Worm (Caenorhabditis elegans): ENCODE measurements around the gene chil-9.
"Not testable (repeated sequence)": the region's sequence is repeated elsewhere in the genome, so short reads cannot be mapped to it uniquely, and the experiment has no call there.

Gene chil-9

DNA sequence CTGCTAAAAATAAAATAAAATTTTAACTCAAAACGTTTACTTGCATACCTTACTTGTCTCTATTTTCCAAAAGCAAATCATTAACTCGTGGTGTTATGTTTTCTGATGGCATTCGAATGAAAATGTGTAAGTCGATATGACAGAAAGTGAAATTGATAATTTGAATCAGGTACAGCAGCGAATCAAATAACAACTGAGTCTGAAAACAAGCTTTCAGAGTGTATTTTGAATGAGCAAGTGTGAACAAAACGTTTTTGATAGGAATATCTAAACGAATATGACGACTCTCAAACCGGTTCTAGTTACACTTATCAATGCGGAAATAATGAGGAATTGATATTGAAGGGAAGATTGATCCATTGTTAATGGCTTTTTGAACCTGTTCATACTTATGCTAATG is 25.9 kb upstream of the chil-9 start, which contains the start of gene chil-7:
Gene chil-7 (minus strand): TSS at position 112 of the 400 bp plus-strand sequence.
- TF ChIP-seq mcd-1 (GFP tag; IDR thresholded peaks at IDR 0.05) = no peak
- TF ChIP-seq mel-28 (tag; optimal IDR thresholded peaks at IDR 0.05; ENCODE audit: borderline replicate concordance) = no peak
- TF ChIP-seq T07F8.4 (tag; optimal IDR thresholded peaks at IDR 0.05) = no peak
- no peak for TF ChIP-seq F57A8.1 (GFP tag; optimal IDR thresholded peaks at IDR 0.05)
- TF ChIP-seq F33H1.4 (GFP tag; IDR thresholded peaks at IDR 0.05) = no peak
- TF ChIP-seq rcor-1 (GFP tag; IDR thresholded peaks at IDR 0.05) = no peak
- no peak for TF ChIP-seq Y53G8AR.9 (GFP tag; conservative IDR thresholded peaks at IDR 0.05)
- no peak for TF ChIP-seq nhr-27 (tag; optimal IDR thresholded peaks at IDR 0.05)

DNA sequence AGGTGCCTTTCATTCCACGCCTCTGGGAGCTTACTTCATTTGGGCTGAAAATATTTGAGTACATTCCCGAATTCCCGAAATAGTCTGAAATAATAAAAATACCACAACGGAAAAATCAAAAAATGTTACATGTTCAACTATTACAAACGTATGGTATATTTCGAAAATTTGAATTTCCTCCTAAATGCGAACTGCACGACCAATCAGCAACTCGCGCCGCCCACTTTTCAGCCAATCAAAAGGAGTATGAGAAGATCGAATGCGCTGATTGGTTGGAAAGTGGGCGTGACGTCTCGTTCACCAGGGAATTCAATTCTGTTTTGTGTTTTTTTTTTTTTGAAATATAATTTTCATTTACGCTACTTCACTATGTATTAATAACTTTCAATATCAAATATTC is 23.6 kb upstream of the chil-9 start, which contains the start of gene old-1:
Gene old-1 (minus strand): TSS at position 50 of the 400 bp plus-strand sequence.
- TF ChIP-seq F49E8.2 (tag; optimal IDR thresholded peaks at IDR 0.05; ENCODE audit: insufficient read depth) = no peak
- no peak for TF ChIP-seq somi-1 (GFP tag; optimal IDR thresholded peaks at IDR 0.05)
- no peak for TF ChIP-seq aptf-3 (GFP tag; IDR thresholded peaks at IDR 0.05)
- no peak for TF ChIP-seq ztf-28 (GFP tag; IDR thresholded peaks at IDR 0.05)
- TF ChIP-seq lin-35 (GFP tag; optimal IDR thresholded peaks at IDR 0.05) = no peak
- no peak for TF ChIP-seq attf-3 (GFP tag; conservative IDR thresholded peaks at IDR 0.05)
- no peak for TF ChIP-seq ekl-4 (GFP tag; IDR thresholded peaks at IDR 0.05)
- TF ChIP-seq F39B2.1 (GFP tag; IDR thresholded peaks at IDR 0.05) = no peak

DNA sequence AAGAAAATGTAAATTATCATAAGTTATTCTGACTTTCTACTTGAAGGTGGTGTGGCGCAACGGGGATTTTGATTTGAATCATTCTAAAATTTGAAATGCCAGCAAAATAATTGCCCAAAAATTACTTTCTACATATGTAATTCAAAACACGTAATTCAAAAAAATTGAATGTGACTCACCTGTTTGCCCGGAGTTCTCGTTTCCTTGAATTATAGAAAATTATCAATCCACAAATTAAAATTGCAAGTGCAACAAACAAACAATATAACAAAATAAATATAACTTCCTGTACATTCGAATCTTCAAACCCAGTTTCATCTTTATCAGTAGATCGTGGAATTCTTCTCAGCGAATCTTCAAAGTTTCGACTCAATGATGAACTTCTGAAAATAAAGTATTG is 23.1 kb upstream of the chil-9 start:
- TF ChIP-seq tbp1 (GFP tag; optimal IDR thresholded peaks at IDR 0.05) = no peak
- TF ChIP-seq mes-4 (tag; optimal IDR thresholded peaks at IDR 0.05) = no peak
- no peak for TF ChIP-seq lin-26 (GFP tag; IDR thresholded peaks at IDR 0.05)
- no peak for TF ChIP-seq rec-8 (tag; optimal IDR thresholded peaks at IDR 0.05)
- TF ChIP-seq gei-17 (GFP tag; optimal IDR thresholded peaks at IDR 0.05) = no peak
- no peak for TF ChIP-seq ztf-25 (GFP tag; IDR thresholded peaks at IDR 0.05)
- TF ChIP-seq madf-10 (tag; optimal IDR thresholded peaks at IDR 0.05) = no peak
- TF ChIP-seq pha-4 (tag; optimal IDR thresholded peaks at IDR 0.05) = no peak
- no peak for TF ChIP-seq D2030.7 (GFP tag; IDR thresholded peaks at IDR 0.05)
- no peak for TF ChIP-seq attf-3 (GFP tag; conservative IDR thresholded peaks at IDR 0.05)
- no peak for TF ChIP-seq lsy-27 (tag; optimal IDR thresholded peaks at IDR 0.05; ENCODE audit: borderline replicate concordance, insufficient read depth)

DNA sequence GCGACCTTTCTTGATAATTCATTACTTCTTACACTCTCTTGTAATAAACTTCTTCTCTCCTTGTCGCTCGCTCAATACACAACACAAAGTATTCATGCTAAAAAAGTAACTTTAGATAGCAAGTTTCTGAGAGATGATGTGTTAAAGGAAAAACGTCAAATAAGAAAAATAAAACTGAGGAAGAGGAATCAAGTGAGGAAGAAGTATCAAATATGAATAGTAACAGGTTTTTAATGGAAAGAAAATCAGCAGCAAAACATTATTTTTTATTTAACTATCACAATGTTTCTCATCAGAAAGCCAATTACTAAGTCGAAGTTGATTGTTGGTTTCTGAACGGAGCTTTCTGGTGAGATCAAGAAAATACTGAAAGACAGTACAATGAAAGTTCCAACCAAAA is 21.2 kb upstream of the chil-9 start, which contains the start of gene chil-1:
Gene chil-1 (minus strand): TSS at position 101 of the 400 bp plus-strand sequence.
- TF ChIP-seq ztf-18 (tag; optimal IDR thresholded peaks at IDR 0.05); madf-10 (tag; optimal IDR thresholded peaks at IDR 0.05); cebp-2 (GFP tag; IDR thresholded peaks at IDR 0.05): not testable (repeated sequence)

- no peak for TF ChIP-seq nhr-27 (tag; optimal IDR thresholded peaks at IDR 0.05)
These were observed 17.0 kb upstream of the chil-9 start, which contains the start of gene C08H9.18 for ce11 chrII:9862147-9862546. TSS of gene C08H9.18 (minus strand) at chrII:9862247.

- TF ChIP-seq zim-3 (tag; optimal IDR thresholded peaks at IDR 0.05) (no peak), let-526 (GFP tag; IDR thresholded peaks at IDR 0.05) (no peak), dox-1 (GFP tag; IDR thresholded peaks at IDR 0.05) (no peak), ztf-6 (GFP tag; IDR thresholded peaks at IDR 0.05) (no peak), mel-28 (tag; optimal IDR thresholded peaks at IDR 0.05; ENCODE audit: borderline replicate concordance) (no peak), ceh-58 (GFP tag; IDR thresholded peaks at IDR 0.05) (no peak), Y53F4B.3 (GFP tag; IDR thresholded peaks at IDR 0.05) (no peak), fkh-3 (tag; optimal IDR thresholded peaks at IDR 0.05) (no peak), D2030.7 (GFP tag; IDR thresholded peaks at IDR 0.05) (no peak), madf-6 (GFP tag; IDR thresholded peaks at IDR 0.05) (no peak), chd-7 (tag; optimal IDR thresholded peaks at IDR 0.05) (no peak), aptf-3 (GFP tag; IDR thresholded peaks at IDR 0.05) (no peak), Y56A3A.18 (GFP tag; IDR thresholded peaks at IDR 0.05) (no peak), snpc-1.1 (tag; optimal IDR thresholded peaks at IDR 0.05; ENCODE audit: insufficient read depth) (no peak), dpl-1 (GFP tag; optimal IDR thresholded peaks at IDR 0.05) (no peak)
These were observed 16.3 kb upstream of the chil-9 start, which contains the start of gene chil-3 for ce11 chrII:9861394-9861793. TSS of gene chil-3 (minus strand) at chrII:9861494.

All from whole organism, young adult.